Worm (Caenorhabditis elegans) whole organism, early embryonic: ENCODE measurements around the gene pola-1.

Experiments
- ama-1 ChIP-seq: fragments of 150-350 bp; optimal IDR thresholded peaks from 2 replicates; lab custom pipeline; 2014
- tbx-37 ChIP-seq: fragments of 200-800 bp; sonication (Bioruptor generic); conservative IDR thresholded peaks from 2 replicates; pipeline ENCODE4 v1.3.6; 2022; ENCODE audit warnings: missing genetic modification reagents, missing genetic modification characterization, missing compliant biosample characterization

DNA sequence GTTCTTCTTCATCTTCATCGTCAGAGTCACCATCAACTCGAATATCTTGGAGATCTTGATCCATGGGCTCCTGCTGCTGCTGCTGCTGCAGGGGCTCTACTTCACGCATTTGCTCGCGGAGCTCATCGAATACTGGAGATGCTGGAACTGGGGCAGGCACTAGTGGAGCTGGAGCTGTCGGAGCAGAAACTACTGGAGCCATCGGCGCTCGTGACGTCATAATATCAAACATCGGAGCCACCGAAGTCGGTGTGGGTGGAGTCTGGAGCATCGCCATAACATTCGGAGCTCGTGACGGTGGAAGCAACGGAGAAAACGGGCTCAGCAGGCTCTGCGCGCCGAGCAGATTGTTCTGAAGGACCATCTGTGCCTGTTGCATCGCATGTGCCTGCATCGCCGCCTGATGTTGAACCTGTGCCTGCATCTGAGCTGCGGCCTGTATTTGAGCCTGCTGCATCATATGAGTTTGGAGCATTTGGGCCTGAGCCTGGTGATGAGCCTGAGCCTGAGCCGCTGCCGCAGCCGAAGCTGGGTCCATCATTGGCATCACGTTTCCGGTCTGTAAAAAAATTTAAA is 33.5 kb downstream of the pola-1 start:
- TF ChIP-seq ama-1 (lab: Kevin White, UChicago) (no peak), tbx-37 (GFP tag; lab: Robert Waterston, UW) (no peak)
